Fruit fly (Drosophila melanogaster) whole organism, embryonic: Measurements from ENCODE around the gene CG12012.

Experiments
- Atf3 ChIP-seq: fragments of 200-800 bp; sonication (Bioruptor generic); optimal IDR thresholded peaks from 3 replicates; lab custom pipeline; 2016; ENCODE audit warnings: missing biosample characterization, missing genetic modification characterization
- BEAF-32 ChIP-seq: fragments of 200-800 bp; sonication (Bioruptor generic); optimal IDR thresholded peaks from 3 replicates; lab custom pipeline; 2017; ENCODE audit warnings: missing biosample characterization, missing genetic modification characterization, mild to moderate bottlenecking, moderate library complexity, missing genetic modification reagents
- Bgb ChIP-seq: fragments of 200-800 bp; sonication (Bioruptor generic); IDR thresholded peaks from 2 replicates; pipeline ENCODE4 v1.3.6; 2022; ENCODE audit warnings: missing biosample characterization, missing genetic modification characterization; ENCODE audit not compliant: partially characterized antibody
- CG1024 ChIP-seq: fragments of 200-800 bp; sonication (Bioruptor generic); IDR thresholded peaks from 2 replicates; pipeline ENCODE4 v1.3.6; 2022; ENCODE audit warnings: missing biosample characterization, missing genetic modification characterization
- CG10431 ChIP-seq: fragments of 200-800 bp; sonication (Bioruptor generic); optimal IDR thresholded peaks from 3 replicates; lab custom pipeline; 2018; ENCODE audit warnings: missing biosample characterization, mild to moderate bottlenecking, missing genetic modification characterization
- CG11398 ChIP-seq: fragments of 200-800 bp; sonication (Bioruptor generic); optimal IDR thresholded peaks from 2 replicates; lab custom pipeline; 2016; ENCODE audit warnings: missing biosample characterization, missing genetic modification characterization
- CG12155 ChIP-seq: fragments of 200-800 bp; sonication (Bioruptor generic); optimal IDR thresholded peaks from 3 replicates; lab custom pipeline; 2016; ENCODE audit warnings: missing biosample characterization, missing genetic modification characterization
- CG1233 ChIP-seq: fragments of 200-800 bp; sonication (Bioruptor generic); optimal IDR thresholded peaks from 4 replicates; lab custom pipeline; 2018; ENCODE audit warnings: missing biosample characterization, mild to moderate bottlenecking, missing genetic modification characterization
- CG1602 ChIP-seq: fragments of 200-800 bp; sonication (Bioruptor generic); optimal IDR thresholded peaks from 3 replicates; lab custom pipeline; 2016; ENCODE audit warnings: missing biosample characterization, missing genetic modification characterization
- CG17912 ChIP-seq: fragments of 200-800 bp; sonication (Bioruptor generic); optimal IDR thresholded peaks from 2 replicates; lab custom pipeline; 2018; ENCODE audit warnings: missing biosample characterization, mild to moderate bottlenecking, missing genetic modification characterization
- CG1792 ChIP-seq: fragments of 200-800 bp; sonication (Bioruptor generic); optimal IDR thresholded peaks from 2 replicates; lab custom pipeline; 2016; ENCODE audit warnings: missing biosample characterization, missing genetic modification characterization
- CG2116 ChIP-seq: fragments of 200-800 bp; sonication (Bioruptor generic); optimal IDR thresholded peaks from 3 replicates; lab custom pipeline; 2018; ENCODE audit warnings: missing biosample characterization, mild to moderate bottlenecking, missing genetic modification characterization
- CG2129 ChIP-seq: fragments of 200-800 bp; sonication (Bioruptor generic); IDR thresholded peaks from 2 replicates; pipeline ENCODE4 v1.3.6; 2022; ENCODE audit warnings: missing biosample characterization, missing genetic modification characterization; ENCODE audit not compliant: partially characterized antibody
- CG31365 ChIP-seq: fragments of 200-800 bp; sonication (Bioruptor generic); optimal IDR thresholded peaks from 2 replicates; lab custom pipeline; 2018; ENCODE audit warnings: missing biosample characterization, mild to moderate bottlenecking, missing genetic modification characterization
- CG31388 ChIP-seq: fragments of 200-800 bp; sonication (Bioruptor generic); optimal IDR thresholded peaks from 2 replicates; lab custom pipeline; 2016; ENCODE audit warnings: missing biosample characterization, missing genetic modification characterization
- CG3281 ChIP-seq: fragments of 200-800 bp; sonication (Bioruptor generic); optimal IDR thresholded peaks from 3 replicates; lab custom pipeline; 2017; ENCODE audit warnings: missing biosample characterization, mild to moderate bottlenecking, missing genetic modification characterization
- CG6683 ChIP-seq: fragments of 200-800 bp; sonication (Bioruptor generic); optimal IDR thresholded peaks from 2 replicates; lab custom pipeline; 2017; ENCODE audit warnings: missing biosample characterization, mild to moderate bottlenecking, missing genetic modification characterization, missing genetic modification reagents
- CG7963 ChIP-seq: fragments of 200-800 bp; sonication (Bioruptor generic); IDR thresholded peaks from 3 replicates; pipeline ENCODE4 v1.3.6; 2022; ENCODE audit warnings: missing biosample characterization, missing genetic modification characterization; ENCODE audit not compliant: partially characterized antibody
- CTCF ChIP-seq: fragments of 200-800 bp; sonication (Bioruptor generic); optimal IDR thresholded peaks from 2 replicates; lab custom pipeline; 2017; ENCODE audit warnings: missing biosample characterization, mild to moderate bottlenecking, missing genetic modification characterization, moderate library complexity
- Chrac-16 ChIP-seq: fragments of 200-800 bp; sonication (Bioruptor generic); optimal IDR thresholded peaks from 3 replicates; lab custom pipeline; 2016; ENCODE audit warnings: missing biosample characterization, missing genetic modification characterization
- Dek ChIP-seq: fragments of 200-800 bp; sonication (Bioruptor generic); optimal IDR thresholded peaks from 3 replicates; lab custom pipeline; 2019; ENCODE audit warnings: missing biosample characterization, mild to moderate bottlenecking, missing genetic modification characterization, moderate library complexity
- Ets97D ChIP-seq: fragments of 200-800 bp; sonication (Bioruptor generic); optimal IDR thresholded peaks from 3 replicates; lab custom pipeline; 2016; ENCODE audit warnings: missing biosample characterization, missing genetic modification characterization
- Hr51 ChIP-seq, 2 experiments: fragments of 200-800 bp; sonication (Bioruptor generic); optimal IDR thresholded peaks; 2 replicates in 1 of 2; 3 replicates in 1 of 2; lab custom pipeline; 2016 to 2018; ENCODE audit warnings: missing biosample characterization in 2 of 2, missing genetic modification characterization in 2 of 2, mild to moderate bottlenecking in 1 of 2, moderate library complexity in 1 of 2
- Pdp1 ChIP-seq, 2 experiments: fragments of 200-800 bp; sonication (Bioruptor generic); optimal IDR thresholded peaks; 3 replicates each; lab custom pipeline; 2016; ENCODE audit warnings: missing biosample characterization in 2 of 2, missing genetic modification characterization in 2 of 2, mild to moderate bottlenecking in 1 of 2, moderate library complexity in 1 of 2
- Poxn ChIP-seq: fragments of 200-800 bp; sonication (Bioruptor generic); IDR thresholded peaks from 2 replicates; pipeline ENCODE4 v1.3.6; 2022; ENCODE audit warnings: missing biosample characterization, missing genetic modification characterization
- Sin3A ChIP-seq: fragments of >200 bp; optimal IDR thresholded peaks from 2 replicates; lab custom pipeline; 2018
- Xrp1 ChIP-seq: fragments of 200-800 bp; sonication (Bioruptor generic); IDR thresholded peaks from 2 replicates; pipeline ENCODE4 v1.3.6; 2022; ENCODE audit warnings: missing biosample characterization, missing genetic modification characterization
- abd-A ChIP-seq: fragments of 200-800 bp; sonication (Bioruptor generic); optimal IDR thresholded peaks from 3 replicates; lab custom pipeline; 2019; ENCODE audit warnings: missing biosample characterization, mild to moderate bottlenecking, missing genetic modification characterization, moderate library complexity
- bowl ChIP-seq: fragments of 200-800 bp; sonication (Bioruptor generic); IDR thresholded peaks from 2 replicates; pipeline ENCODE4 v1.3.6; 2022; ENCODE audit warnings: missing biosample characterization, missing genetic modification characterization
- cad ChIP-seq: fragments of >200 bp; optimal IDR thresholded peaks from 2 replicates; lab custom pipeline; 2017; ENCODE audit warnings: missing biosample characterization, missing genetic modification characterization
- croc ChIP-seq: fragments of 200-800 bp; sonication (Bioruptor generic); conservative IDR thresholded peaks from 3 replicates; pipeline ENCODE4 v1.3.6; 2022; ENCODE audit warnings: missing biosample characterization, missing genetic modification characterization
- gt ChIP-seq: fragments of 200-800 bp; sonication (Bioruptor generic); IDR thresholded peaks from 2 replicates; pipeline ENCODE4 v1.3.6; 2022; ENCODE audit warnings: missing biosample characterization, missing genetic modification characterization
- h ChIP-seq: fragments of >200 bp; optimal IDR thresholded peaks from 2 replicates; lab custom pipeline; 2017
- ham ChIP-seq: fragments of 200-800 bp; sonication (Bioruptor generic); IDR thresholded peaks from 2 replicates; pipeline ENCODE4 v1.3.6; 2022; ENCODE audit warnings: missing biosample characterization, missing genetic modification characterization
- lmd ChIP-seq: fragments of 200-800 bp; sonication (Bioruptor generic); IDR thresholded peaks from 2 replicates; pipeline ENCODE4 v1.3.6; 2022; ENCODE audit warnings: missing biosample characterization, missing genetic modification characterization
- lov ChIP-seq, 2 experiments: fragments of 200-800 bp in 1 of 2; fragments of >200 bp in 1 of 2; sonication (Bioruptor generic) in 1 of 2; IDR thresholded peaks in 1 of 2; optimal IDR thresholded peaks in 1 of 2; 2 replicates in 1 of 2; 3 replicates in 1 of 2; pipeline versions ENCODE4 v1.3.6 to Lab custom; 2017 to 2022; ENCODE audit warnings: missing biosample characterization in 1 of 2, missing genetic modification characterization in 1 of 2
- nmo ChIP-seq: fragments of 200-800 bp; sonication (Bioruptor generic); optimal IDR thresholded peaks from 2 replicates; lab custom pipeline; 2018; ENCODE audit warnings: missing biosample characterization, mild to moderate bottlenecking, missing genetic modification characterization, moderate library complexity
- org-1 ChIP-seq: fragments of 200-800 bp; sonication (Bioruptor generic); optimal IDR thresholded peaks from 2 replicates; lab custom pipeline; 2017; ENCODE audit warnings: missing biosample characterization, missing genetic modification characterization
- psq ChIP-seq: fragments of 200-800 bp; sonication (Bioruptor generic); optimal IDR thresholded peaks from 2 replicates; lab custom pipeline; 2017; ENCODE audit warnings: missing biosample characterization, missing genetic modification characterization
- rib ChIP-seq: fragments of 200-800 bp; sonication (Bioruptor generic); IDR thresholded peaks from 2 replicates; pipeline ENCODE4 v1.3.6; 2022; ENCODE audit warnings: missing biosample characterization, missing genetic modification characterization
- salm ChIP-seq: fragments of 200-800 bp; sonication (Bioruptor generic); optimal IDR thresholded peaks from 2 replicates; lab custom pipeline; 2018; ENCODE audit warnings: missing biosample characterization, mild to moderate bottlenecking, missing genetic modification characterization
- sd ChIP-seq: fragments of 200-800 bp; sonication (Bioruptor generic); optimal IDR thresholded peaks from 3 replicates; lab custom pipeline; 2018; ENCODE audit warnings: missing biosample characterization, mild to moderate bottlenecking, missing genetic modification characterization, moderate library complexity
- shn ChIP-seq: fragments of 200-800 bp; sonication (Bioruptor generic); optimal IDR thresholded peaks from 3 replicates; lab custom pipeline; 2016; ENCODE audit warnings: missing biosample characterization, missing genetic modification characterization
- slp2 ChIP-seq: fragments of 200-800 bp; sonication (Bioruptor generic); optimal IDR thresholded peaks from 2 replicates; lab custom pipeline; 2016; ENCODE audit warnings: missing biosample characterization, missing genetic modification characterization
- sqz ChIP-seq: fragments of 200-800 bp; sonication (Bioruptor generic); optimal IDR thresholded peaks from 3 replicates; lab custom pipeline; 2018; ENCODE audit warnings: missing biosample characterization, mild to moderate bottlenecking, missing genetic modification characterization
- sr ChIP-seq: fragments of 200-800 bp; sonication (Bioruptor generic); IDR thresholded peaks from 3 replicates; pipeline ENCODE4 v1.3.6; 2022; ENCODE audit warnings: missing biosample characterization, missing genetic modification characterization
- stwl ChIP-seq: fragments of 200-800 bp; sonication (Bioruptor generic); optimal IDR thresholded peaks from 3 replicates; lab custom pipeline; 2018; ENCODE audit warnings: missing biosample characterization, mild to moderate bottlenecking, missing genetic modification characterization, moderate library complexity
- trem ChIP-seq: fragments of 200-800 bp; optimal IDR thresholded peaks from 3 replicates; lab custom pipeline; 2019; ENCODE audit warnings: missing biosample characterization, mild to moderate bottlenecking, missing genetic modification characterization, moderate library complexity
- twi ChIP-seq: fragments of 200-800 bp; optimal IDR thresholded peaks from 2 replicates; lab custom pipeline; 2019; ENCODE audit warnings: missing biosample characterization, mild to moderate bottlenecking, missing genetic modification characterization, moderate library complexity
- wek ChIP-seq: fragments of 200-800 bp; sonication (Bioruptor generic); optimal IDR thresholded peaks from 3 replicates; lab custom pipeline; 2018; ENCODE audit warnings: missing biosample characterization, mild to moderate bottlenecking, missing genetic modification characterization, moderate library complexity
- wor ChIP-seq: fragments of 200-800 bp; sonication (Bioruptor generic); IDR thresholded peaks from 2 replicates; pipeline ENCODE4 v1.3.6; 2022; ENCODE audit warnings: missing biosample characterization, missing genetic modification characterization

CG12012 gene

DNA sequence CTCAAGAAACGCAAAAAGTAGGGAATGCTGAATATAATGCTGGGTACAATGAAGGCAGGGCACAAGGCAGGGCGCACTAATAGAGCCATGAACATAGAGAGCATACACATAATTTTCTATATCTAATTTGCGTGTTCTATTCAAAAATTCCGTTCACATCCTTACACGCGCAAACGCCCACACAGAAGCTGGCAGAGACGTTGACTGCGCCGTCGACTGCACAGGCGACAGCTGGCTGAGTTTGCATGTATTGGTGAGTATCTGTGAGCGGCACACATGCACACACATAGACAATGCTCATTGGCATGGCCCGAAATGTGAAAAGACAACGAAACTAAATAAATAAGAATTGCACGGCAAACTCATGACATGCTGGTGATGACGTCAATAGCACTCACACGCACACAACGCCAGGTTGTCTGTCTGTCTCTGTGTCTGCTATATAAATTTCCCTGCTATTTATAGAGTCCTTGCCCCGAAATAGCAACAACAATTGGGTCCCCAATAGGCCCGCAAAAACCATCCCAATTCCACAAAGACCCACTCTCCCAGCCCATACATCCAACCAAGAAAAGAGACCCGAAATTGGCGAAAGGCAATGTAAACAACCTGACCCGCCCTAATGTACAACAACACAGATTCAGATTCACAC, 34.5 kb downstream of the CG12012 start (continued):
- TF ChIP-seq slp2 (no peak), psq (no peak), org-1 (GFP tag; lab: Kevin White, UChicago) (no peak), lmd (GFP tag; lab: Robert Waterston, UW) (no peak), sr (GFP tag; lab: Robert Waterston, UW) (peak; percentile 70), sd (peak; percentile 28), CG1233 (GFP tag; lab: Kevin White, UChicago) (no peak), Dek (tag; lab: Kevin White, UChicago) (no peak), h (lab: Kevin White, UChicago) (no peak), twi (peak; percentile 60)

DNA sequence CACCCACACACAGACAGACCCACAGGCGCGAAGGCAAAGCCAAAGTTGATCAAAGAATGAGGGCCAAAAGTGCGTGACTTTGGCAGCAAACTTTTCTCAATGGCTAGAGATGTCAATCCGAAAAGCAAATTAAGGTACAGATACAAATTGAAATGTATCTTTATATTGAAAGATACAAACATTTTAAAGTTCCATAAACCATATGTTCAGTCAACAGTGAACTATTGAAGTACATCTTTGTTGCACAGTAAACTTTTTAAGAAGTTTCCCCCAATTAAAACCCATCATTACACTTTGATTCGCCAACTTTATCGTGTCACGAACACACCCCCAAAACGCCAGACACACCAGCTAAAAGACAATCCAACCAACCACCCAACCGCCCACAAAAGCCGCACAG, 35.1 kb downstream of the CG12012 start:
- TF ChIP-seq CG2116 (GFP tag; lab: Kevin White, UChicago) (no peak), CG1024 (GFP tag; lab: Robert Waterston, UW) (no peak), BEAF-32 (GFP tag; lab: Kevin White, UChicago) (peak; percentile 64), CG10431 (GFP tag; lab: Kevin White, UChicago) (no peak), Xrp1 (GFP tag; lab: Robert Waterston, UW) (peak; percentile 6; the same call in 1 of the 2 replicates), wek (GFP tag; lab: Kevin White, UChicago) (no peak), cad (no peak), croc (GFP tag; lab: Robert Waterston, UW) (no peak), CG1602 (GFP tag; lab: Kevin White, UChicago) (no peak), ham (GFP tag; lab: Robert Waterston, UW) (no peak), rib (GFP tag; lab: Robert Waterston, UW) (no peak), Sin3A (lab: Kevin White, UChicago) (no peak), shn (no peak), CG3281 (GFP tag; lab: Kevin White, UChicago) (peak; percentile 61), sqz (GFP tag; lab: Kevin White, UChicago) (no peak), CG31388 (GFP tag; lab: Kevin White, UChicago) (no peak), abd-A (tag; lab: Kevin White, UChicago) (no peak), CG17912 (GFP tag; lab: Kevin White, UChicago) (no peak), CG11398 (GFP tag; lab: Kevin White, UChicago) (no peak), Chrac-16 (GFP tag; lab: Kevin White, UChicago) (no peak), gt (GFP tag; lab: Robert Waterston, UW) (no peak), stwl (no peak), CG6683 (no peak), Bgb (GFP tag; lab: Robert Waterston, UW) (no peak), nmo (GFP tag; lab: Kevin White, UChicago) (peak; percentile 8), wor (GFP tag; lab: Robert Waterston, UW) (no peak), trem (tag; lab: Kevin White, UChicago) (no peak), CG2129 (GFP tag; lab: Robert Waterston, UW) (no peak), CG31365 (tag; lab: Kevin White, UChicago) (no peak), salm (tag; lab: Kevin White, UChicago) (no peak), CG7963 (no peak), Atf3 (GFP tag; lab: Kevin White, UChicago) (no peak), Pdp1 (GFP tag; optimal IDR thresholded peaks at IDR 0.05; lab: Kevin White, UChicago) (no peak), bowl (no peak), Poxn (GFP tag; lab: Robert Waterston, UW) (no peak), CTCF (GFP tag; lab: Kevin White, UChicago) (no peak), lov (optimal IDR thresholded peaks at IDR 0.05; lab: Kevin White, UChicago) (no peak), lov (GFP tag; IDR thresholded peaks at IDR 0.05; lab: Robert Waterston, UW) (no peak), Ets97D (GFP tag; lab: Kevin White, UChicago) (no peak), CG12155 (GFP tag; lab: Kevin White, UChicago) (peak; percentile 8), Hr51 (GFP tag; optimal IDR thresholded peaks at IDR 0.05; lab: Kevin White, UChicago) (peak in 1 of 2 experiments; percentile 66), CG1792 (peak; percentile 13)
